Fruit fly (Drosophila melanogaster) whole organism: ENCODE data around the gene Or74a.

Source experiments
- CG8478 ChIP-seq: fragments of >200 bp; optimal IDR thresholded peaks from 2 replicates; lab custom pipeline; 2018; ENCODE audit warnings: inconsistent platforms
- Dll ChIP-seq: fragments of >200 bp; optimal IDR thresholded peaks from 2 replicates; lab custom pipeline; 2017
- EcR ChIP-seq, 2 experiments: fragments of >200 bp; optimal IDR thresholded peaks; 2 replicates each; lab custom pipeline; 2017; ENCODE audit warnings: missing biosample characterization in 2 of 2, missing genetic modification characterization in 2 of 2, missing genetic modification reagents in 2 of 2
- pan ChIP-seq: fragments of >200 bp; optimal IDR thresholded peaks from 2 replicates; lab custom pipeline; 2017
- psq ChIP-seq: fragments of >200 bp; optimal IDR thresholded peaks from 2 replicates; lab custom pipeline; 2017
- usp ChIP-seq: fragments of >200 bp; optimal IDR thresholded peaks from 2 replicates; lab custom pipeline; 2017; ENCODE audit warnings: missing biosample characterization, missing genetic modification characterization, mixed read lengths

Gene Or74a

DNA sequence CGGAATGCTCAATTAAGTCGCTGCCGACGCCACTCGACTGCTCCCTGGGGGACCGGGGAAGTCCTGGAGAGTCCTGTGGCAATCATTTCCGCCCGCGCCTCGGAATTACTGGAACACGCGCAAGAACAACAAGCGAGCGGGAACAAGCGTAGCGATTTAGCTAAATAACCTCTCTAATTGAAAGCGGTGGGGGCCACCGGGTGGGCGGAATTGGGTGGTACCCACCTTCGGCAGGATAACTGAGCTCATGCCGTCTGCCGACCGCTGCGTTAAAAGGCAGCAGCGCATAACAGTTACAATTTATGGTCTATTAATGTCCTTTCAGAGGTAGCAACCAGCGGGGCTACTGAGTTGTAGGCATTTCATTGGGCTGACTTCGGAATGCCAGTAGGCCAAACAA, 17.4 kb upstream of the Or74a start:
- TF ChIP-seq usp (GFP tag; lab: Kevin White, UChicago) = no peak
- no peak for TF ChIP-seq EcR (GFP tag; optimal IDR thresholded peaks at IDR 0.05; lab: Kevin White, UChicago)
- TF ChIP-seq pan (lab: Kevin White, UChicago) = no peak
- no peak for TF ChIP-seq Dll (lab: Kevin White, UChicago)
- no peak for TF ChIP-seq CG8478
- no peak for TF ChIP-seq psq (lab: Kevin White, UChicago)

DNA sequence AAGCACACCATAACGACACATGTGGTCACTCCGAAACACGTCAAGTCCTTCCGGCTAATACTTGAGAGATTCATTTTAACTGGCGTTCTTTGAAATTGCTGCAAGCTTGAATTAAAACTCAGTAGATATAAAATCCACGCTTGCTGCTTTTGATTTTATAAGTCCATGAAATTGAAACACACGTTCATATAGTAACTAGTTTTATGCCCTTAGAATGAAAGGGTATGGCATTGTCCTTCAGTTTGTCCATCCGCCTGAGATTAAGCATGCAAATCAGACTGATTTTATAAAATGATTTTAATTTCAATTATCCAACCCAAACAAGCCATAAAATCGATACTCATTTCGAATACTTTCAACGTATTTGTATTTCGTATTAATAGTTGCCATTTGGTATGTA, 15.6 kb upstream of the Or74a start, which contains the start of gene brv2:
TSS of gene brv2 (minus strand) at position 101 of the 400 bp plus-strand sequence.
- no peak for TF ChIP-seq usp (GFP tag; lab: Kevin White, UChicago)

DNA sequence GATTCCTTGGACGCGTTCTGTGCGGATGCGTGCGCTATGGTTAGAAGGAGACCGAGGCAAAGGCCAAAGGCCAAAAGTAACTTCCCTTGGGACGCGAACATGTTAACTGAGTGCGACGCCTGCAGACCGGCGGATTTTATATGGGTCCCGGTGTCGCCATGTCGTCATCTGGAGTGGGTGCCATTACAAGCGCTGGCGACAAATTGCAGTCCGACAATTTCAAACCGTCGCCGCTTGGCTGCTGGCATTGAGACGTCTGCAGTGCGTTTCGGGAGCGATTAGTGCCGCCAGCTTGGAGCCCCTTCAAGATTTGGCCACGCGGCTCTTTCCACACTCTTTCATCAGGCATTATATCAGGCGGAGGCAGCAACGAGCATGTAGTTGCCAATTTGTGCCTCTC, 12.2 kb upstream of the Or74a start, which contains the start of gene CG13727:
TSS of gene CG13727 (minus strand) at position 101 of the 400 bp plus-strand sequence.
- no peak for TF ChIP-seq usp (GFP tag; lab: Kevin White, UChicago)
- no peak for TF ChIP-seq psq (lab: Kevin White, UChicago)
- TF ChIP-seq pan (lab: Kevin White, UChicago) = no peak
- TF ChIP-seq CG8478 = no peak
- TF ChIP-seq Dll (lab: Kevin White, UChicago) = no peak
- TF ChIP-seq EcR (GFP tag; optimal IDR thresholded peaks at IDR 0.05; lab: Kevin White, UChicago) = no peak

DNA sequence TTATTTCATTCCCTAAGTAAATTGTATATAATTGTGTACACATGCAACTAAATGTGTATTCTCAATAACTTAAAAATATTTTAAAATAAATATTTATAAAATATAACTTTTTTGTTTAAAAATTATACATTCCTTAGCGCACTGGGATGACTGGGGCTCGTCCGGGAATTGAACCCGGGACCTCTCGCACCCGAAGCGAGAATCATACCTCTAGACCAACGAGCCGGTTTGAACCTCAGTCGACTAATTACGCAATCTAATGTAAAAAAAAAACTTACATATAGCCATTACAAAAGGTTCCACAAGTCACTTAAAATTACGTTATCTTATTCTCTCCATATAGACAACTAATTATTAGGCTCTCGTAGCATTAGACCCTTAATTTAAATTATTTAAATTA, 10.8 kb upstream of the Or74a start:
- no peak for TF ChIP-seq psq (lab: Kevin White, UChicago)
- no peak for TF ChIP-seq usp (GFP tag; lab: Kevin White, UChicago)
- no peak for TF ChIP-seq EcR (GFP tag; optimal IDR thresholded peaks at IDR 0.05; lab: Kevin White, UChicago)
- no peak for TF ChIP-seq CG8478
- TF ChIP-seq Dll (lab: Kevin White, UChicago) = no peak
- TF ChIP-seq pan (lab: Kevin White, UChicago) = no peak

DNA sequence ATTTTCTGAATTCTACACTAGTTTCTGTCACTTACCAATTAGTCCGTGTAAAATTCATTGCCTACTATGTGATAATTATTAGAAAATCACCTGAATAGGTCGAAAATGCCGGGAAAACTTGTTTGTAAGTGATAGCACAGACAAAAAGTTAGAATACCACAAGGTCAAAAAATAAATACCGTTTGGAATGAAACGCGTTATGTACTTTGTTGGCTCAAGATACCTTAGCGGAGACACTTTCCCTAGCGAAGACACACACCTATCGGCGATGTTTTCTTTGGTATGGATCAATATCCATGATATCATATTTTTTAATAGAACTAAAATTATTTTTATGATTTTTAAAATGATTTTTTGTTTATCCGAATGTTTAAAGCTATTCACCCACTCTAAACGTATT, 10.2 kb upstream of the Or74a start, which contains the start of gene CG6479:
TSS of gene CG6479 (minus strand) at position 141 of the 400 bp plus-strand sequence.
- TF ChIP-seq CG8478 (no peak), EcR (GFP tag; optimal IDR thresholded peaks at IDR 0.05; lab: Kevin White, UChicago) (no peak), usp (GFP tag; lab: Kevin White, UChicago) (no peak)

- TF ChIP-seq Dll (lab: Kevin White, UChicago) = no peak
- no peak for TF ChIP-seq pan (lab: Kevin White, UChicago)
- no peak for TF ChIP-seq usp (GFP tag; lab: Kevin White, UChicago)
- no peak for TF ChIP-seq EcR (GFP tag; optimal IDR thresholded peaks at IDR 0.05; lab: Kevin White, UChicago)
- no peak for TF ChIP-seq psq (lab: Kevin White, UChicago)
- TF ChIP-seq CG8478 = no peak
These were observed 3.6 kb downstream of the Or74a start, which contains the start of gene CG13725 for dm6 chr3L:17325418-17325817. Gene CG13725, minus strand, starts transcription at chr3L:17325518.

DNA sequence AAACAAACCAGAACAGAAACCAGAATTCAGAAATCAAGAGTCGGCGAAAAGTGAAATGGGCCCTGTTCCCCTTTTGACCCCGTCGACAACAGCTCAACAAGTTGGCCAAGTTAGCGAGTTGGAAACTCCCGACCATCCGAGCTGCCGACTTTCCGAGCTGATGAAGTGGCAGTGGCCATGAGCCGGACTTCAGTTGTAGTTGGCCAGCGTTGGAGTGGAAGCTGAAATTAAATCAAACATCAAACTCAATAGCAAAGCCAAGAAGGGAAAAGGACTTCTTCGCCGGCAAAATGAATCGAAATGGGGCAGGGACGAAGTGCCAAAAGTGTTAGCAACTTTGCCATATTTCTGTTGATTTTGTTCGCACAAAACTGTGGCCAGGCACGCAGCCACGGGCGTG, 6.4 kb downstream of the Or74a start, which contains the start of gene CG13724:
TSS of gene CG13724 (plus strand) at position 301 of the 400 bp plus-strand sequence.
- TF ChIP-seq CG8478 (no peak), EcR (GFP tag; optimal IDR thresholded peaks at IDR 0.05; lab: Kevin White, UChicago) (no peak), Dll (lab: Kevin White, UChicago) (no peak), psq (lab: Kevin White, UChicago) (no peak)

- TF ChIP-seq EcR (GFP tag; optimal IDR thresholded peaks at IDR 0.05; lab: Kevin White, UChicago) = no peak
- no peak for TF ChIP-seq psq (lab: Kevin White, UChicago)
- TF ChIP-seq CG8478 = no peak
- TF ChIP-seq pan (lab: Kevin White, UChicago) = no peak
- TF ChIP-seq Dll (lab: Kevin White, UChicago) = no peak
- no peak for TF ChIP-seq usp (GFP tag; lab: Kevin White, UChicago)
These were observed 8.3 kb downstream of the Or74a start, which contains the start of gene ND-24L for dm6 chr3L:17320711-17321110. Gene ND-24L, minus strand, starts transcription at chr3L:17320811.

- no peak for TF ChIP-seq EcR (GFP tag; optimal IDR thresholded peaks at IDR 0.05; lab: Kevin White, UChicago)
These were observed 12.7 kb downstream of the Or74a start for dm6 chr3L:17316220-17316619.

- TF ChIP-seq pan (lab: Kevin White, UChicago) = no peak
- TF ChIP-seq usp (GFP tag; lab: Kevin White, UChicago) = no peak
- no peak for TF ChIP-seq CG8478
- TF ChIP-seq psq (lab: Kevin White, UChicago) = no peak
- no peak for TF ChIP-seq EcR (GFP tag; optimal IDR thresholded peaks at IDR 0.05; lab: Kevin White, UChicago)
- no peak for TF ChIP-seq Dll (lab: Kevin White, UChicago)
These were observed 18.5 kb downstream of the Or74a start for dm6 chr3L:17310509-17310908.

dm6 chr3L:17292205-17292604, 36.8 kb downstream of the Or74a start:
- TF ChIP-seq usp (GFP tag; lab: Kevin White, UChicago) = no peak
- no peak for TF ChIP-seq psq (lab: Kevin White, UChicago)
- no peak for TF ChIP-seq CG8478
- no peak for TF ChIP-seq pan (lab: Kevin White, UChicago)
- TF ChIP-seq Dll (lab: Kevin White, UChicago) = no peak
- no peak for TF ChIP-seq EcR (GFP tag; optimal IDR thresholded peaks at IDR 0.05; lab: Kevin White, UChicago)
